Fruit fly (Drosophila melanogaster): ENCODE data around the gene Gr64f.

DNA sequence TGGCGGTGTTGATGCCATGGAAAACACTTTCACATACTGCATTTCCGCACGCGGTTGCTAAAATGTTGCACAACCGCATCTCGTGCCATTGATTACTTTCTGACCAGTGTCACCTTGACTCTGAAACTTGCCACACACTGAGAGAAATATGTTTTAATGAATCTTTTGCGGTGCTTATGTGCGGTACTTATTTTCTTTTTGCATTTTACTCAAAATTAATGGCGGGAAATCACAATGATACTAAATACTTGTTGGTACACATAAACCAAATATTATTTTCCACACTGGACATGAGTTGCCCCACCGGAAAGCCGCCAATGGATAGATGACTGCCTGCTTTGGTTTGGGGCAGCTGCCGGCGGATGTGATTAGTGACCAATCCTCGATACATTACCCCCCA lies 21.2 kb downstream of the Gr64f start:
- TF ChIP-seq gl (tag; optimal IDR thresholded peaks at IDR 0.05) (no peak), rn (GFP tag; IDR thresholded peaks at IDR 0.05) (no peak), CG14655 (GFP tag; optimal IDR thresholded peaks at IDR 0.05) (no peak), CG32121 (GFP tag; IDR thresholded peaks at IDR 0.05) (no peak), CG10348 (GFP tag; IDR thresholded peaks at IDR 0.05) (no peak), Pif1A (GFP tag; optimal IDR thresholded peaks at IDR 0.05) (no peak), EcR (GFP tag; optimal IDR thresholded peaks at IDR 0.05) (no peak)
